Fruit fly (Drosophila melanogaster) Kc167 (cell line): ENCODE results near the gene CG34027.
"Not testable (repeated sequence)": the region's sequence is repeated elsewhere in the genome, so short reads cannot be mapped to it uniquely, and the experiment has no call there.

ENCODE experiments used
- Myc ChIP-seq: fragments of >200 bp; optimal IDR thresholded peaks from 2 replicates; lab custom pipeline; 2017; ENCODE audit warnings: missing external identifiers
- Sin3A ChIP-seq: fragments of >200 bp; optimal IDR thresholded peaks from 2 replicates; lab custom pipeline; 2018; ENCODE audit warnings: missing external identifiers
- h ChIP-seq: fragments of >200 bp; optimal IDR thresholded peaks from 3 replicates; lab custom pipeline; 2018; ENCODE audit warnings: missing external identifiers
- insv ChIP-seq: fragments of >200 bp; optimal IDR thresholded peaks from 3 replicates; lab custom pipeline; 2018; ENCODE audit warnings: missing external identifiers
- psq ChIP-seq: fragments of >200 bp; optimal IDR thresholded peaks from 2 replicates; lab custom pipeline; 2017; ENCODE audit warnings: missing external identifiers
- ttk ChIP-seq: sonication (Bioruptor generic); optimal IDR thresholded peaks from 2 replicates; lab custom pipeline; 2017; ENCODE audit warnings: missing external identifiers

The CG34027 gene

dm6 chr3R:25108932-25109331 lies at the start of gene CG34027:
Gene CG34027, minus strand, starts transcription at chr3R:25109032.
- TF ChIP-seq Sin3A (lab: Kevin White, UChicago) (no peak), insv (lab: Kevin White, UChicago) (no peak), Myc (lab: Kevin White, UChicago) (no peak), ttk (lab: Kevin White, UChicago) (no peak), psq (no peak), h (lab: Kevin White, UChicago) (no peak)

- TF ChIP-seq insv (lab: Kevin White, UChicago) (no peak), h (lab: Kevin White, UChicago) (no peak), psq (no peak)
These were observed 43.5 kb upstream of the CG34027 start for dm6 chr3R:25152342-25152741.

dm6 chr3R:25137565-25138367 lies 28.9 kb upstream of the CG34027 start, which contains the start of gene danr:
Gene danr, plus strand, starts transcription at chr3R:25138072.
- TF ChIP-seq Sin3A (lab: Kevin White, UChicago) (no peak), ttk (lab: Kevin White, UChicago) (no peak), h (lab: Kevin White, UChicago) (no peak), psq (no peak), insv (lab: Kevin White, UChicago) (no peak), Myc (lab: Kevin White, UChicago) (no peak)

dm6 chr3R:25131042-25131441 lies 22.2 kb upstream of the CG34027 start, which contains the start of gene Bili:
Gene Bili, plus strand, starts transcription at chr3R:25131306.
- not testable (repeated sequence) for TF ChIP-seq h, Sin3A, ttk (lab: Kevin White, UChicago)

dm6 chr3R:25127231-25127689 lies 18.4 kb upstream of the CG34027 start, which contains the start of the genes Mocs2A, Mocs2B and Clbn:
Gene Mocs2A, minus strand, starts transcription at chr3R:25127359.
Gene Mocs2B, minus strand, starts transcription at chr3R:25127359.
Gene Clbn, plus strand, starts transcription at chr3R:25127502.
- TF ChIP-seq ttk (lab: Kevin White, UChicago) (no peak), insv (lab: Kevin White, UChicago) (no peak), Sin3A (lab: Kevin White, UChicago) (no peak), h (lab: Kevin White, UChicago) (no peak)

dm6 chr3R:25126823-25127222 lies 18.0 kb upstream of the CG34027 start:
- no peak for TF ChIP-seq Myc (lab: Kevin White, UChicago)
- TF ChIP-seq insv (lab: Kevin White, UChicago), result no peak
- no peak for TF ChIP-seq psq
- TF ChIP-seq ttk (lab: Kevin White, UChicago), result no peak
- no peak for TF ChIP-seq h (lab: Kevin White, UChicago)
- TF ChIP-seq Sin3A (lab: Kevin White, UChicago), result no peak

- not testable (repeated sequence) for TF ChIP-seq insv, Sin3A, h (lab: Kevin White, UChicago)
These were observed 14.4 kb upstream of the CG34027 start, which contains the start of gene vig2 for dm6 chr3R:25123262-25123661. Gene vig2, plus strand, starts transcription at chr3R:25123373.

dm6 chr3R:25122736-25123211 lies 13.9 kb upstream of the CG34027 start, which contains the start of the genes CG31510 and TTLL5:
Gene CG31510, minus strand, starts transcription at chr3R:25122920.
Gene TTLL5, minus strand, starts transcription at chr3R:25122920.
- TF ChIP-seq h (lab: Kevin White, UChicago) (no peak), Sin3A (lab: Kevin White, UChicago) (peak; percentile 19)

dm6 chr3R:25112466-25112939 lies 3.7 kb upstream of the CG34027 start, which contains the start of gene Nepl16:
Gene Nepl16, minus strand, starts transcription at chr3R:25112516.
- peak; percentile 80 for TF ChIP-seq h (lab: Kevin White, UChicago)
- TF ChIP-seq Myc (lab: Kevin White, UChicago), result no peak

- TF ChIP-seq Myc (lab: Kevin White, UChicago) (no peak), psq (no peak), h (lab: Kevin White, UChicago) (no peak), insv (lab: Kevin White, UChicago) (no peak), ttk (lab: Kevin White, UChicago) (no peak), Sin3A (lab: Kevin White, UChicago) (no peak)
These were observed 6.6 kb downstream of the CG34027 start, which contains the start of gene CG45095 for dm6 chr3R:25102253-25102652. Gene CG45095, plus strand, starts transcription at chr3R:25102553.

dm6 chr3R:25097486-25097885 lies 11.3 kb downstream of the CG34027 start, which contains the start of the genes CG33095 and CG33096:
Gene CG33095, plus strand, starts transcription at chr3R:25097672.
Gene CG33096, plus strand, starts transcription at chr3R:25097672.
- no peak for TF ChIP-seq h (lab: Kevin White, UChicago)
- no peak for TF ChIP-seq insv (lab: Kevin White, UChicago)
- no peak for TF ChIP-seq psq
- no peak for TF ChIP-seq Sin3A (lab: Kevin White, UChicago)
- TF ChIP-seq Myc (lab: Kevin White, UChicago), result no peak

dm6 chr3R:25094639-25095038 lies 14.2 kb downstream of the CG34027 start, which contains the start of gene fd96Cb:
Gene fd96Cb, plus strand, starts transcription at chr3R:25095012.
- TF ChIP-seq Myc (lab: Kevin White, UChicago), result no peak
- no peak for TF ChIP-seq ttk (lab: Kevin White, UChicago)
- no peak for TF ChIP-seq psq
- TF ChIP-seq h (lab: Kevin White, UChicago), result no peak
- no peak for TF ChIP-seq insv (lab: Kevin White, UChicago)
- no peak for TF ChIP-seq Sin3A (lab: Kevin White, UChicago)
